Fruit fly (Drosophila melanogaster) Kc167 (cell line): ENCODE measurements around the gene Fancm.

Experiments used
- Myc ChIP-seq: fragments of >200 bp; optimal IDR thresholded peaks from 2 replicates; lab custom pipeline; 2017; ENCODE audit warnings: missing external identifiers
- Sin3A ChIP-seq: fragments of >200 bp; optimal IDR thresholded peaks from 2 replicates; lab custom pipeline; 2018; ENCODE audit warnings: missing external identifiers
- h ChIP-seq: fragments of >200 bp; optimal IDR thresholded peaks from 3 replicates; lab custom pipeline; 2018; ENCODE audit warnings: missing external identifiers
- insv ChIP-seq: fragments of >200 bp; optimal IDR thresholded peaks from 3 replicates; lab custom pipeline; 2018; ENCODE audit warnings: missing external identifiers
- psq ChIP-seq: fragments of >200 bp; optimal IDR thresholded peaks from 2 replicates; lab custom pipeline; 2017; ENCODE audit warnings: missing external identifiers
- ttk ChIP-seq: sonication (Bioruptor generic); optimal IDR thresholded peaks from 2 replicates; lab custom pipeline; 2017; ENCODE audit warnings: missing external identifiers

DNA sequence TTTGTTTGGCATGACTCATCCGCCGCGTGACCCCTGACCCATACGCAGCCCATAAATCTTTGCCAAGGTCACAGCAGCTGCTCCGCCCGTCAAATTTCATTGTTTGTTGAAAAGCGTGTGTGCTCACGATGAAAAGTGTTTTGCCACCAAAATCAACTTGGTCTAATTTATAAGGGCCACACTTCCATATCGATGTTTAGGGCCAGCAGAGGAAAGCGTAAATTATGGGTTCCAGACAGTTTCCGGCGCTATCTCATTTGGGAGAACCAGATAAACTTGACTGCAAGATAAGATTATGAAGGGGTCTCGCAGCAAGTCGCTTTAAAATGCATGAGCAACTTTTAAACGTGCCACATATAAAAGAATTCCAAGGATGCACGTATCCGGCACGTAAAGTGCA is 39.7 kb downstream of the Fancm start:
- TF ChIP-seq Myc (lab: Kevin White, UChicago) (no peak), Sin3A (lab: Kevin White, UChicago) (no peak), psq (no peak), ttk (lab: Kevin White, UChicago) (no peak), h (lab: Kevin White, UChicago) (no peak), insv (lab: Kevin White, UChicago) (no peak)
